Worm (Caenorhabditis elegans): ENCODE measurements around the gene C25A8.2.

The C25A8.2 gene

DNA sequence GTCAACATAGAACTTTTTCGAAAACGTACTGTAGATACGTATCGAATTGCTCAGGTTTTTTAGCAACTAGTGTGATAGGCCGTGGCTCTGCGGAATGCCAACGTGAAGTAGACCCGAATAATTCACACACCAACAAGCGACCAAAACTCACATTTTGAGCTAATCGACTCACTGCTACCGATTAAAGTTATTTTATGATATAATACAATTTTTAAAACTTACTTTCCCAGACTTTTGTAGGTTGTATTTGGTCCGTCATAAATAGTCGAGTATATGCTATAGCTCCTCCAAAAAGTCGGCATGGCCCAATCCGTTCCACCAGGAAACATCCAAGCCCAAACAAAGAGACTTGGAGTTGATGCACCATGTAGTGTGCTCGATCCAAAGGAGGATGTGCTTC is 1.2 kb downstream of the C25A8.2 start, which contains the start of gene C25A8.1:
Gene C25A8.1, plus strand, starts transcription at position 301 of the 400 bp plus-strand sequence.
- TF ChIP-seq unc-62 (GFP tag; optimal IDR thresholded peaks at IDR 0.05) = no peak

DNA sequence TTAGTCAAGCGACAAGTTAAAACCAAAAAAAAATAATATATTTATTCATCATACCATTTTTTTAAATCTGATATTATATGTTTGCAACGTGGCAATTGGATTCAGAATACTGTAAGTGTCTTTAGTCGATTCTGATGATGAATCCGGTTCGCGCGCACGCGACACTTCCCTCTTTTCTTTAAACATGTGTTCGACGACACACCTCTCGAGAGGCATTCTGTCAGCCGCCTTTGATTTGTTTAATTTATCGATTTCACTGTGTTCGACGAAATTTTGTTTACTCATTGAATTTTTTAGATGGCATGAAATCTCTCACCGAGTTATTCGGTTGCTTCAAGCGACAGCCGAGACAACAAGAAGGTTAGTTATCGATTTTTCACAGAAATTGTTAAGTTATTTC is 2.1 kb downstream of the C25A8.2 start, which contains the start of gene trxr-1:
Gene trxr-1, plus strand, starts transcription at position 227 of the 400 bp plus-strand sequence.
- no peak for TF ChIP-seq unc-62 (GFP tag; optimal IDR thresholded peaks at IDR 0.05)

DNA sequence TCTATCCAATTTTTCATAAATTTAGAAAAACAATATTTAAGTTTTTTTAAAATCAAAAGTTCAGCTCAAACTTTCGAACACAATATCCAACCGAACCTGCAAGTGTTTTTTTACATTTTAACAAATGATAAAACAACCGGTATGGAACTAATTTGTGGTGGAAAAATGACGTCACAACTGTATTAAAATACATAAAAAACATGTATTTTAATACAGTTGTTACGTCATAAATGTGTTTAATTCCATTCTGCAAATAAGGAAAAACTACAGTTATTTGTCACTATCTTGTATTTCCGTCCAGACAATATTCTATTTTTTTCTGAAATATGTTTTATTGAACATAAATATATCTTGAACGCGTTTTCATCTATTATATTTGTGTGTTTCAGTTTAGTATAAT is 2.6 kb downstream of the C25A8.2 start:
- TF ChIP-seq unc-62 (GFP tag; optimal IDR thresholded peaks at IDR 0.05) = no peak

DNA sequence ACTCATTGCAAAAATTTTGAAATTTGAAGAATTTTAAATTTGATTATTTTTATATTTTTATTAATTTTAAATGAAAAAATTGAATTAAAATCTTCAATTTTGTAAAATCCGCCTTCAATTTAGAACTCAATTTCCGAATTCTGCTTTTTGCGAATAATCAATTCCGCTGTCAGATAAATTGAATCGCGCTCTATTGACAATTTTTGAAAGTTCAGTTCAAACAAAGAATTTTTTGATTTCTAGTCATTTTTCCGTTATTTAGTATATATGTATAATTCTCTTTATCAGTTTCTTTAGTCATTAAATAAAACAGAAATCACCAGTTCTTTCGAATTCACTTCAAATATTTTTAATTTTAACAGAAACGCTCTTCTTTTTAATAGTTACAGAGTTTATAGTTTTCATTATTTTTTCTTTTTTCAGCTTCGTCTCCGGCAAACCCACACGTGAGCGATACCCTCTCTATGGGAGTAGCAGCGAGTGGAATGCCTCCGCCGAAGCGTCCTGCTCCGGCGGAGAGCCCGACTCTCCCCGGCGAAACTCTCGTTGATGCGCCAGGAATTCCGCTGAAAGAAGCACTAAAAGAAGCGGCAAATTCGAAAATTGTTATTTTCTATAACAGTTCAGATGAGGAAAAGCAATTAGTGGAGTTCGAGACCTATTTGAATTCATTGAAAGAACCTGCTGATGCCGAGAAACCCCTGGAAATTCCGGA is 3.3 kb downstream of the C25A8.2 start:
- no peak for TF ChIP-seq unc-62 (GFP tag; optimal IDR thresholded peaks at IDR 0.05)

DNA sequence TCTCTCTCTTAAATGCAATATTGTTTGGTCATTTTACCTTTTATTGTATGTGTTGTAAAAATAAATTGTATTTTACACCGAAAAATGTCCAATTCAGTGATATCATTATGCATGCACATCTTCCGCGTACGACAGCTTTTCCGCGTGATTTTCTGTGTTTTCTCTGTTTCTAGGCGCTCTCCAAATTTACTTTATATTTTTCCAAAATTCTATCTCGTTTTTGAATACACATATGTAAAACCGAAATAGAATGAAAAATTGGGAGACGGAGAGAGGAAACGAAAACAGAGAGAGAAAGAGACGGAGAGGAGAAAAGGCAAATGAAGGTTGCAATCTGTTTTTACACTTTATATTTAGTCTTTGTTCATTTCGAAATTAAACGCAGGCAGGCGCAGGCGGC is 6.9 kb downstream of the C25A8.2 start:
- no peak for TF ChIP-seq unc-62 (GFP tag; optimal IDR thresholded peaks at IDR 0.05)

DNA sequence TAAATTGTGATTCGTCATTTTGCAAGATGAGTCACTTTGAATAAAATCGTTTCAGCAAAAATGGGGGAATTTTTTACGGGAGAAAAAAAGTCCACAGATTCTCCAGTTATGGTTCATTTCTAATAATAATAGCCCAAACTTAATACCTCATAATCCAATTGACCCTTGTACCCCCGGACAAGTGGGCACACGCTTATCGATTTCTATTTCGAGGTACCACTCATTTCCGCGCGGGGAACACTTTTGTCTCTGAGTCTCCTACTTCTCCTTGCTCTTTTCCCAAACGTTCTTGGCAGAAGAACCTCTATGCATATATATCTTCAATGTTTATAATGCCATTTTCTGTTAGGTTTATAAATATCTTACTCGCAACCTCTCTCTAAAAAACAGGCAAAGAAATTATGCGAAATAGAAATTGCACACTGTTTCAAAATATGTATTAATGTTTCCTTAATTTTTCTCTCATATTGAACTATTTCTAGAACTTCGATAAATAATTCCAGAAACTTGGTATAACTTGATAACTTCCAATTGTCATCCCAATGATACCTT is 7.6 kb downstream of the C25A8.2 start, which contains the start of gene gldi-4:
Gene gldi-4, plus strand, starts transcription at position 502 of the 552 bp plus-strand sequence.
- no peak for TF ChIP-seq unc-62 (GFP tag; optimal IDR thresholded peaks at IDR 0.05)

DNA sequence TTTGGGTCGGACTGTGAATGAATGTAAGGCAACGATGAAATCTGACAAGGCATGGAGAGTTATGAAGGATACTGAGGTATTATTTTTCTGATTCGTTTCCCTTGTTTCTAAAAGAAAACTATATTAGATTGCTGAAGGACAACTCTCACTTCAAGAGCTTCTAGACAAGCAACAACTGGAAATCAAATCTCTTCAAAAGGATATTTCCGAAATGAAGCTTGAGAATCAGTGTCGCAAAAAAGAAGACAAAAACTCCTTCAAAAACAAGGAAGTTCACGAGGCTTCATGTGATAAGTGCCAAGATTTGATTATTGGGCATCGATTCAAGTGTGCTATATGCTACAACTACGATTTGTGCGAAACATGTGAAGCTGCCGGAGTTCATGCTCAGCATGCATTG is 9.0 kb downstream of the C25A8.2 start:
- no peak for TF ChIP-seq unc-62 (GFP tag; optimal IDR thresholded peaks at IDR 0.05)

DNA sequence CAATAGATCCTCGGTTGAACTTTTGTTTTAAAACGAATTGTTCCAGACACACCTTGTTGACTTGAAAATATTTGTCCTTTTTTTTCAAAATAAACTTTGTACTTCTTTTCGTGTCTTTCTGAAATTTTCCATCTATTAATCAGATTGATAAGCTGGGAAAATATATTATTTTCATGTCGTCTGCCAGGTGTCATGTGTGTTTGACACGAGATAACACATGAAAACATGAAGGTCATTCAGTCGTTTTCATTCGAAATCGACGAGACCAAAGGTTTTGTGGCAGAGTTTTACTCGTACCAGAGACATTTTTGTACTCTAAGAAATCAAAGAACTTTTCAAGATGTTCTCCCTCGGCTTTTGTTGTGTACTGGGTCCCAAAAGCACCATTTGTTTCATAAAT is 11.0 kb downstream of the C25A8.2 start:
- TF ChIP-seq unc-62 (GFP tag; optimal IDR thresholded peaks at IDR 0.05) = no peak

DNA sequence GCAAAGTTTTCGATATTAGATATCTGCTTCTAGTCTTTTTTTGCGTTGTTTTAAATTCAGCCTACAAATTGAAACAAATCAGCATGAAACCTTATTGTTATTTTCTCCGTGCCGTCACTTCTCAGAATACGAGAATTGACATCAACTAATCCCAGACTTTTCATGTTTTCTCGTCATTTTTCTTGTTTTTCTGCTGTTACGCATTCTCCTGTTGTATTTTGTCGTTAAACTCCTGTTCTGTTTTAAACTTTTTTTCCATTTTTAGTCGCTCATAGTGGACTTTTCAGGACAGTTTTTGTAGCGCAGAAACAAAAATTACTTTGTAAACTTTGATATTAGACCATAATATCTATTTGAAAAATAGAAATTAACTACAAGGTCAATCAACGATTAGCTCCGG is 12.6 kb downstream of the C25A8.2 start:
- TF ChIP-seq unc-62 (GFP tag; optimal IDR thresholded peaks at IDR 0.05) = no peak

DNA sequence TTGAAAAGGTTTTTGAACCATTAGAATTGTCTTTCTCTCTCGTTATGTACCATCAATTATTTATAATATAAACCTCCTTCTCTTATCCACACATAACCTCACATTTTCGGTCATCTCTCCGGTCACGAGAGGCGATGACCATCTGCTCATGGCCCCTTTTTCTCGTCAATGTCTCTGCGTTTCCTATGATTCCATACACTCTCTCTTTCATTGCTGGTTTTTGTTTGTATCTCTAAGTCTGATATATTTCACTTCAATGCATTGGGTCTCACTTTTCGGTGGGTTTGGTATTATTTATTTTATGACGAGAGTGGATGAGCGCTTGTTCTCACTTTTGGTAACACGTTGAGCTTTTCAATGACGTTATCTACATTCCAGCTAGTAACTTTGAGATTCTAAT is 13.4 kb downstream of the C25A8.2 start:
- TF ChIP-seq unc-62 (GFP tag; optimal IDR thresholded peaks at IDR 0.05) = no peak

DNA sequence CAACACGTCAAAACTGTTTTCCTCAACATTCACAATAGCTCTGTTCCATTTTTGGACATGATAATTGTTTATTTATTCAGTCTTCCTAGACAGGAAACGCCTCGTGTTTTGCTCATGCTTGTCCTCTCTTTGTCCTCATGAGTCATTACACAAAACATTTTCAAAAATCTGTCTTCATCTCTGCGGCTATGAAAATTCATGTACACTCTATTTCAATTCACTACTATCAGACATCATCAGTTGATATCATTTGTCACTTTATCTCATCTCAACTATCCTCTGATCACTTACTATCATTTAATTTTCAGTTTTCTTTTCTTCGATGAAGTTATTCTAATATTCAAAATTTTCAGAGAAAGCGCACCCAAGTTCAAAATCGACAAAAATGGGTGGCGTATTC is 14.2 kb downstream of the C25A8.2 start, which contains the start of gene adah-1:
Gene adah-1, plus strand, starts transcription at position 354 of the 400 bp plus-strand sequence.
- no peak for TF ChIP-seq unc-62 (GFP tag; optimal IDR thresholded peaks at IDR 0.05)

DNA sequence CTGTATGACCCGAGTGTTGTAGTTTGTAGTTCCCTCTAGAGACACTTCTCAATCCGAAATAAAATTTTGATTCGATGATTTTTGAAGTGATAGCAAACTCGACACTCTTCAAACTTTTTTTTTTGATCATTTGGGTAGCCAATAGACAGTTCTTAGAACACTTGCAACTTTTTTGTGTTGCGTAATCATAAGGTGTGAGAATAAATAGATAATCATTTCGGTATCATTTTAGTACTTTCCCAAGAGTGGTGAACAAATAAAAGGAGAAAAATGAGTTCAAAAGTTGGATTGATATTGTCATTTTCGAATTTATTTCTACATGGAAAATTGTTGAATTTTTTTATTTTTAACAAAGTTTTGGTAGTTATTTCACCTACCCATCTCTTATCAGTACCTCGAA is 15.2 kb downstream of the C25A8.2 start:
- no peak for TF ChIP-seq unc-62 (GFP tag; optimal IDR thresholded peaks at IDR 0.05)

DNA sequence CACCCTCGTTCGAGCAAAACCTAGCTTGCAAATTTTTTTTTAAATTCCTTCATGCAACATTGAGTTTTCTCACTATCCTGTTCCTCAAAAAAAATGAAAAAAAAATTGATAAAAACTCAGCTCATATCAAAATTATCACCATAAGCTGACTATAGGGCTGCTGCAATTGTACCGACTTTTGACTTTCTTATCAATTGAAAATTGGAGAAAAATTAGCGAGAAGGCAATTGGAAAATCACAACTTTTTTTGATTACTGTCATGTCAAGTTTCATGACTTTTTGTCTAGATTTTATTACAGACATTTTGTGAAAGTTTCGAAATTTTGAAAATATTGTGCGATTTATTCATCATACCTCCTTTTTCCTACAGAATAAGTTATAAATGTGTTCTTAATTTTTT is 16.2 kb downstream of the C25A8.2 start:
- TF ChIP-seq unc-62 (GFP tag; optimal IDR thresholded peaks at IDR 0.05) = no peak

DNA sequence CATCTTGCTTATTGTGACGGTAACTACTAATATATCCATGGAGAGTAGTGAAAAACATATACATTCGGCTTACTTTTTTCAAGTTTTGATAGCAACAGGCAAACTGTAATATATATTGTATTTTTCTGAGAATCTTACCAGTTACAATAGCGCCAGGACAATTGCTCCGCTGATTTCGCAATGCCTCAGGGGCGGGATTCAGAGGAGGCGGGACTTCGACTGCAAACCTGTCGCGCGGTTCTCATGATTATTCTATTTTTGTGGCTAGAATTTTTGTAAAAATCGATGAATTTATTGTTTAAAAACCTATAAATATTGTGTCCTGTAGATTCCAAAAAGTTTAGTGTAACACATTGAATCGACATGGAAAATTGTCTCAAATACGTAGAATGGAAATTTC is 21.4 kb downstream of the C25A8.2 start:
- TF ChIP-seq unc-62 (GFP tag; optimal IDR thresholded peaks at IDR 0.05) = no peak

DNA sequence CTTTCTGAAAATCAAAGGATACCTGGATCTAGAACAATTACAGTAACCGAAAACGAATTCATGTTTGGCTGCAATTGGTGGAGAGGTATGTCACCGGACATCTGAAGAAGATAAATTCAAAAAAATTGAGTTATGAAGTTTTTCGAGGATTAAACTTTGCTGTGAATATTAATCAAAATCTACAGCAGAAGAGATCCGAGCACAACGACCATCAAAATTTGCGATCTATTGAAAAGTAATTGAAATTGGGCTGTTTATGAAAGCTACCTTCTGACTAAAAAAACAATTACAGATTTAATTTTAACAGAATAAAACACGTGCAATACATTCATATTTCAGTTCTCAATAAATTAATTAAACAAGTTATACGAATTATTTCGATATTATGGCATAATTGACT is 22.8 kb downstream of the C25A8.2 start, which contains the start of gene C06G3.8:
Gene C06G3.8, minus strand, starts transcription at position 101 of the 400 bp plus-strand sequence.
- TF ChIP-seq unc-62 (GFP tag; optimal IDR thresholded peaks at IDR 0.05) = no peak

DNA sequence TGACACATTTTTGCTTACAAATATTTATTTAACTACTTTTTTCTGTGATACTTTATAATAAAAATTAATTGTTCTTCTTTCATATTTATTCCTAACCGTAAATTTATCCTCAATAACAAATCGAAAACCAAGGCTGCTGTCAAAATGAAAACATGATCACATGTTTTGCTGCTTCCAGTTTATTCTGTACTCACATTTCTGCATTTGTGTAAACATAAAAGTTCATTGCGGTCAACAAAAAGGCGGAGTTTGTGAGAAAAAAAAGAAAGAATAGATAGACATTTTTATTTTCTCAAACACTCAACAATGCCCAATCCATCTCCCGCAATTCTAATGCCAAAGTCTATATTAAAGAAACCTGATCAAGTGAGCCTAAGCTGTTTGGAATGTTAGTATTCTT is 26.2 kb downstream of the C25A8.2 start, which contains the start of gene C06G3.3:
Gene C06G3.3, plus strand, starts transcription at position 301 of the 400 bp plus-strand sequence.
- no peak for TF ChIP-seq unc-62 (GFP tag; optimal IDR thresholded peaks at IDR 0.05)

DNA sequence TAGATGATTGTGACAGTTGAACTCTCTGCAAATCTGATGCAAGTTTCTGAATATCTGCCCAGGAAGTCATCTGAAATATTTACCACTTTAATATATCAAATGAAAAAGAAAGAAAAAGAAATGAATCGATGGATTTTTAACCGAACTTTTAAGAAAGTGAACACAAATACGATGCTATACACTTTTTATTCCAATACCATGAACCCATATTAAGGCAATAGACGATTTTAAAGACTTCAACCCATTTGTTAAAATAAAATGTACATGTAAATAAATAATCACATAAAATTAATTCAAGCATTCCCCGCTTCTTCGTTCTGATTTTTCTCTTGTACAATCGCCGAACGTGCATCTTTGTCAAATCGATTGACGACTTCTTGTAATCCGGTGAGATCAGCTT is 27.2 kb downstream of the C25A8.2 start, which contains the start of gene ufl-1:
Gene ufl-1, minus strand, starts transcription at position 70 of the 400 bp plus-strand sequence.
- no peak for TF ChIP-seq unc-62 (GFP tag; optimal IDR thresholded peaks at IDR 0.05)

Data from whole organism, dauer.